Worm (Caenorhabditis elegans): ENCODE data around the gene F58D2.3.

ce11 chrIV:13214466-13214865 lies 33.8 kb upstream of the F58D2.3 start, which contains the start of gene cho-1:
- no peak for TF ChIP-seq snpc-4 (tag; optimal IDR thresholded peaks at IDR 0.05)
- no peak for TF ChIP-seq nhr-77 (tag; optimal IDR thresholded peaks at IDR 0.05)
- TF ChIP-seq pha-4 (tag; optimal IDR thresholded peaks at IDR 0.05), result no peak
- no peak for TF ChIP-seq fkh-10 (GFP tag; optimal IDR thresholded peaks at IDR 0.05)
- TF ChIP-seq skn-1 (tag; optimal IDR thresholded peaks at IDR 0.05), result no peak
- TF ChIP-seq ceh-82 (tag; optimal IDR thresholded peaks at IDR 0.05), result no peak
- TF ChIP-seq jun-1 (tag; optimal IDR thresholded peaks at IDR 0.05), result no peak
- no peak for TF ChIP-seq sea-2 (GFP tag; optimal IDR thresholded peaks at IDR 0.05)
- TF ChIP-seq egl-27 (tag; optimal IDR thresholded peaks at IDR 0.05), result no peak
- no peak for TF ChIP-seq nhr-11 (tag; optimal IDR thresholded peaks at IDR 0.05)
- no peak for TF ChIP-seq unc-39 (tag; optimal IDR thresholded peaks at IDR 0.05)
- no peak for TF ChIP-seq fos-1 (tag; optimal IDR thresholded peaks at IDR 0.05)
